Fruit fly (Drosophila melanogaster) whole organism, embryonic: ENCODE measurements around the gene CG15160.

Experiments used
- Ada2b ChIP-seq: fragments of 200-800 bp; sonication (Bioruptor generic); IDR thresholded peaks from 2 replicates; pipeline ENCODE4 v1.3.6; 2022; ENCODE audit warnings: missing biosample characterization, missing genetic modification characterization
- Atf3 ChIP-seq: fragments of 200-800 bp; sonication (Bioruptor generic); optimal IDR thresholded peaks from 3 replicates; lab custom pipeline; 2016; ENCODE audit warnings: missing biosample characterization, missing genetic modification characterization
- CG10321 ChIP-seq: fragments of 200-800 bp; sonication (Bioruptor generic); IDR thresholded peaks from 2 replicates; pipeline ENCODE4 v1.3.6; 2022; ENCODE audit warnings: missing biosample characterization, missing genetic modification characterization
- CG11247 ChIP-seq: fragments of 200-800 bp; sonication (Bioruptor generic); IDR thresholded peaks from 2 replicates; pipeline ENCODE4 v1.3.6; 2022; ENCODE audit warnings: missing biosample characterization, missing genetic modification characterization
- CG11456 ChIP-seq: fragments of 200-800 bp; sonication (Bioruptor generic); IDR thresholded peaks from 3 replicates; pipeline ENCODE4 v1.3.6; 2022; ENCODE audit warnings: missing biosample characterization, missing genetic modification characterization
- CG11696 ChIP-seq: fragments of 200-800 bp; sonication (Bioruptor generic); IDR thresholded peaks from 2 replicates; pipeline ENCODE4 v1.3.6; 2022; ENCODE audit warnings: missing biosample characterization, missing genetic modification characterization
- CG11723 ChIP-seq: fragments of 200-800 bp; sonication (Bioruptor generic); optimal IDR thresholded peaks from 2 replicates; lab custom pipeline; 2017; ENCODE audit warnings: missing biosample characterization, mild to moderate bottlenecking, missing genetic modification characterization
- CG12236 ChIP-seq: fragments of 200-800 bp; sonication (Bioruptor generic); optimal IDR thresholded peaks from 2 replicates; lab custom pipeline; 2016; ENCODE audit warnings: missing biosample characterization, missing genetic modification characterization
- CG14014 ChIP-seq: fragments of 200-800 bp; sonication (Bioruptor generic); IDR thresholded peaks from 2 replicates; pipeline ENCODE4 v1.3.6; 2022; ENCODE audit warnings: missing biosample characterization, missing genetic modification characterization
- CG14710 ChIP-seq: fragments of 200-800 bp; sonication (Bioruptor generic); optimal IDR thresholded peaks from 3 replicates; lab custom pipeline; 2019; ENCODE audit warnings: missing biosample characterization, mild to moderate bottlenecking, missing genetic modification characterization, moderate library complexity
- CG15601 ChIP-seq: fragments of 200-800 bp; sonication (Bioruptor generic); optimal IDR thresholded peaks from 3 replicates; lab custom pipeline; 2019; ENCODE audit warnings: missing biosample characterization, mild to moderate bottlenecking, missing genetic modification characterization, moderate library complexity
- CG15696 ChIP-seq: fragments of 200-800 bp; sonication (Bioruptor generic); optimal IDR thresholded peaks from 2 replicates; lab custom pipeline; 2019; ENCODE audit warnings: missing biosample characterization, mild to moderate bottlenecking, missing genetic modification characterization, moderate library complexity
- CG17829 ChIP-seq: fragments of 200-800 bp; optimal IDR thresholded peaks from 2 replicates; lab custom pipeline; 2019; ENCODE audit warnings: missing biosample characterization, mild to moderate bottlenecking, missing genetic modification characterization, moderate library complexity
- CG1832 ChIP-seq: fragments of 200-800 bp; sonication (Bioruptor generic); optimal IDR thresholded peaks from 2 replicates; lab custom pipeline; 2017; ENCODE audit warnings: missing biosample characterization, mild to moderate bottlenecking, missing genetic modification characterization, inconsistent platforms
- CG2199 ChIP-seq: fragments of 200-800 bp; sonication (Bioruptor generic); IDR thresholded peaks from 3 replicates; pipeline ENCODE4 v1.3.6; 2022; ENCODE audit warnings: missing biosample characterization, missing genetic modification characterization
- CG2202 ChIP-seq: fragments of 200-800 bp; sonication (Bioruptor generic); optimal IDR thresholded peaks from 2 replicates; lab custom pipeline; 2018; ENCODE audit warnings: missing biosample characterization, mild to moderate bottlenecking, missing genetic modification characterization
- CG3847 ChIP-seq: fragments of 200-800 bp; sonication (Bioruptor generic); IDR thresholded peaks from 2 replicates; pipeline ENCODE4 v1.3.6; 2022; ENCODE audit warnings: missing biosample characterization, missing genetic modification characterization
- CG4404 ChIP-seq: fragments of 200-800 bp; sonication (Bioruptor generic); IDR thresholded peaks from 2 replicates; pipeline ENCODE4 v1.3.6; 2022; ENCODE audit warnings: missing biosample characterization, missing genetic modification characterization
- CG4707 ChIP-seq: fragments of 200-800 bp; sonication (Bioruptor generic); optimal IDR thresholded peaks from 2 replicates; lab custom pipeline; 2018; ENCODE audit warnings: missing biosample characterization, mild to moderate bottlenecking, missing genetic modification characterization, moderate library complexity
- CG5180 ChIP-seq: fragments of 200-800 bp; sonication (Bioruptor generic); optimal IDR thresholded peaks from 3 replicates; lab custom pipeline; 2017; ENCODE audit warnings: missing biosample characterization, missing genetic modification characterization, mild to moderate bottlenecking, moderate library complexity, missing genetic modification reagents
- CG6654 ChIP-seq: fragments of 200-800 bp; sonication (Bioruptor generic); optimal IDR thresholded peaks from 2 replicates; lab custom pipeline; 2017; ENCODE audit warnings: missing biosample characterization, mild to moderate bottlenecking, missing genetic modification characterization
- CG7271 ChIP-seq: fragments of 200-800 bp; sonication (Bioruptor generic); optimal IDR thresholded peaks from 2 replicates; lab custom pipeline; 2018; ENCODE audit warnings: missing biosample characterization, mild to moderate bottlenecking, missing genetic modification characterization, moderate library complexity
- CG7556 ChIP-seq: fragments of 200-800 bp; sonication (Bioruptor generic); optimal IDR thresholded peaks from 2 replicates; lab custom pipeline; 2017; ENCODE audit warnings: missing biosample characterization, mild to moderate bottlenecking, missing genetic modification characterization
- CG7928 ChIP-seq: fragments of 200-800 bp; sonication (Bioruptor generic); optimal IDR thresholded peaks from 2 replicates; lab custom pipeline; 2017; ENCODE audit warnings: missing biosample characterization, mild to moderate bottlenecking, missing genetic modification characterization
- CG9817 ChIP-seq: fragments of 200-800 bp; sonication (Bioruptor generic); optimal IDR thresholded peaks from 2 replicates; lab custom pipeline; 2018; ENCODE audit warnings: missing biosample characterization, mild to moderate bottlenecking, missing genetic modification characterization, moderate library complexity
- D ChIP-seq, 2 experiments: fragments of 200-800 bp in 1 of 2; fragments of >200 bp in 1 of 2; sonication (Bioruptor generic) in 1 of 2; optimal IDR thresholded peaks; 2 replicates in 1 of 2; 3 replicates in 1 of 2; lab custom pipeline; 2017; ENCODE audit warnings: mild to moderate bottlenecking in 1 of 2, missing biosample characterization in 1 of 2, missing genetic modification characterization in 1 of 2, missing genetic modification reagents in 1 of 2
- E2f1 ChIP-seq: fragments of 200-800 bp; sonication (Bioruptor generic); IDR thresholded peaks from 2 replicates; pipeline ENCODE4 v1.3.6; 2022; ENCODE audit warnings: missing biosample characterization, missing genetic modification characterization
- Gug ChIP-seq: fragments of 200-800 bp; sonication (Bioruptor generic); IDR thresholded peaks from 4 replicates; pipeline ENCODE4 v1.3.6; 2022; ENCODE audit warnings: missing biosample characterization, missing genetic modification characterization
- Hmr ChIP-seq: fragments of 200-800 bp; sonication (Bioruptor generic); optimal IDR thresholded peaks from 3 replicates; lab custom pipeline; 2017; ENCODE audit warnings: mild to moderate bottlenecking, missing biosample characterization, missing genetic modification reagents, missing genetic modification characterization
- Meics ChIP-seq: fragments of 200-800 bp; sonication (Bioruptor generic); optimal IDR thresholded peaks from 2 replicates; lab custom pipeline; 2017; ENCODE audit warnings: missing biosample characterization, mild to moderate bottlenecking, missing genetic modification characterization
- NC2β ChIP-seq: fragments of 200-800 bp; sonication (Bioruptor generic); optimal IDR thresholded peaks from 2 replicates; lab custom pipeline; 2016; ENCODE audit warnings: missing biosample characterization, missing genetic modification characterization
- Optix ChIP-seq: fragments of 200-800 bp; sonication (Bioruptor generic); IDR thresholded peaks from 3 replicates; pipeline ENCODE4 v1.3.6; 2022; ENCODE audit warnings: missing biosample characterization, missing genetic modification characterization
- Rfx ChIP-seq: fragments of 200-800 bp; sonication (Bioruptor generic); IDR thresholded peaks from 2 replicates; pipeline ENCODE4 v1.3.6; 2022; ENCODE audit warnings: missing biosample characterization, missing genetic modification characterization
- Rx ChIP-seq: fragments of 200-800 bp; sonication (Bioruptor generic); IDR thresholded peaks from 2 replicates; pipeline ENCODE4 v1.3.6; 2022; ENCODE audit warnings: missing biosample characterization, missing genetic modification characterization
- aop ChIP-seq: fragments of 200-800 bp; sonication (Bioruptor generic); IDR thresholded peaks from 2 replicates; pipeline ENCODE4 v1.3.6; 2022; ENCODE audit warnings: missing biosample characterization, missing genetic modification characterization
- cg ChIP-seq: fragments of 200-800 bp; sonication (Bioruptor generic); optimal IDR thresholded peaks from 3 replicates; lab custom pipeline; 2019; ENCODE audit warnings: missing biosample characterization, mild to moderate bottlenecking, missing genetic modification characterization, moderate library complexity
- exex ChIP-seq: fragments of 200-800 bp; sonication (Bioruptor generic); optimal IDR thresholded peaks from 4 replicates; lab custom pipeline; 2018; ENCODE audit warnings: missing biosample characterization, mild to moderate bottlenecking, missing genetic modification characterization, moderate library complexity
- grau ChIP-seq: fragments of 200-800 bp; optimal IDR thresholded peaks from 3 replicates; lab custom pipeline; 2019; ENCODE audit warnings: missing biosample characterization, mild to moderate bottlenecking, missing genetic modification characterization, moderate library complexity
- grn ChIP-seq: fragments of 200-800 bp; sonication (Bioruptor generic); optimal IDR thresholded peaks from 3 replicates; lab custom pipeline; 2017; ENCODE audit warnings: missing biosample characterization, missing genetic modification characterization
- gro ChIP-seq: fragments of 200-800 bp; sonication (Bioruptor generic); optimal IDR thresholded peaks from 2 replicates; lab custom pipeline; 2016; ENCODE audit warnings: missing biosample characterization, missing genetic modification characterization
- gt ChIP-seq: fragments of 200-800 bp; sonication (Bioruptor generic); IDR thresholded peaks from 2 replicates; pipeline ENCODE4 v1.3.6; 2022; ENCODE audit warnings: missing biosample characterization, missing genetic modification characterization
- her ChIP-seq: fragments of 200-800 bp; sonication (Bioruptor generic); optimal IDR thresholded peaks from 2 replicates; lab custom pipeline; 2016; ENCODE audit warnings: missing biosample characterization, missing genetic modification characterization
- jing ChIP-seq: fragments of 200-800 bp; sonication (Bioruptor generic); optimal IDR thresholded peaks from 2 replicates; lab custom pipeline; 2018; ENCODE audit warnings: missing biosample characterization, mild to moderate bottlenecking, missing genetic modification characterization
- knrl ChIP-seq: fragments of 200-800 bp; sonication (Bioruptor generic); IDR thresholded peaks from 3 replicates; pipeline ENCODE4 v1.3.6; 2022; ENCODE audit warnings: missing biosample characterization, missing genetic modification characterization; ENCODE audit not compliant: partially characterized antibody
- lilli ChIP-seq: fragments of 200-800 bp; sonication (Bioruptor generic); optimal IDR thresholded peaks from 3 replicates; lab custom pipeline; 2016; ENCODE audit warnings: missing biosample characterization, missing genetic modification characterization
- oc ChIP-seq: fragments of 200-800 bp; sonication (Bioruptor generic); optimal IDR thresholded peaks from 2 replicates; lab custom pipeline; 2018; ENCODE audit warnings: missing biosample characterization, mild to moderate bottlenecking, missing genetic modification characterization, moderate library complexity
- sr ChIP-seq: fragments of 200-800 bp; sonication (Bioruptor generic); IDR thresholded peaks from 3 replicates; pipeline ENCODE4 v1.3.6; 2022; ENCODE audit warnings: missing biosample characterization, missing genetic modification characterization
- tup ChIP-seq: fragments of 200-800 bp; sonication (Bioruptor generic); optimal IDR thresholded peaks from 2 replicates; lab custom pipeline; 2016; ENCODE audit warnings: missing biosample characterization, mild to moderate bottlenecking, missing genetic modification characterization, moderate library complexity
- unpg ChIP-seq: fragments of 200-800 bp; sonication (Bioruptor generic); optimal IDR thresholded peaks from 3 replicates; lab custom pipeline; 2018; ENCODE audit warnings: missing biosample characterization, mild to moderate bottlenecking, missing genetic modification characterization, moderate library complexity
- wek ChIP-seq: fragments of 200-800 bp; sonication (Bioruptor generic); optimal IDR thresholded peaks from 3 replicates; lab custom pipeline; 2018; ENCODE audit warnings: missing biosample characterization, mild to moderate bottlenecking, missing genetic modification characterization, moderate library complexity
- zen ChIP-seq: fragments of 200-800 bp; sonication (Bioruptor generic); optimal IDR thresholded peaks from 3 replicates; lab custom pipeline; 2018; ENCODE audit warnings: missing biosample characterization, mild to moderate bottlenecking, missing genetic modification characterization, moderate library complexity

The CG15160 gene

dm6 chr2L:18567563-18567962, 23.1 kb upstream of the CG15160 start (continued):
- TF ChIP-seq cg (GFP tag; lab: Kevin White, UChicago) = no peak
- no peak for TF ChIP-seq CG7928
- TF ChIP-seq CG11456 (GFP tag; lab: Robert Waterston, UW) = peak; percentile 64; the same call in 1 of the 3 replicates
- TF ChIP-seq sr (GFP tag; lab: Robert Waterston, UW) = peak; percentile 71; the same call in 2 of the 3 replicates
- TF ChIP-seq Meics = peak; percentile 51
- no peak for TF ChIP-seq jing
- TF ChIP-seq CG11723 (GFP tag; lab: Kevin White, UChicago) = no peak
- peak; percentile 87 for TF ChIP-seq Hmr (GFP tag; lab: Kevin White, UChicago)
- TF ChIP-seq Rx = no peak
- peak; percentile 28 for TF ChIP-seq CG12236 (GFP tag; lab: Kevin White, UChicago)
- no peak for TF ChIP-seq Gug (GFP tag; lab: Robert Waterston, UW)
- no peak for TF ChIP-seq CG15601 (tag; lab: Kevin White, UChicago)
- 0 out of 2 replicates have a peak, but pooled peaks have one; percentile 11 for TF ChIP-seq CG3847 (GFP tag; lab: Robert Waterston, UW)
- no peak for TF ChIP-seq grn (GFP tag; lab: Kevin White, UChicago)
- peak; percentile 23 for TF ChIP-seq exex (tag; lab: Kevin White, UChicago)
- TF ChIP-seq CG1832 (GFP tag; lab: Kevin White, UChicago) = no peak
- TF ChIP-seq CG4707 (GFP tag; lab: Kevin White, UChicago) = no peak
- TF ChIP-seq aop = no peak
- peak; percentile 53; the same call in 1 of the 2 replicates for TF ChIP-seq Rfx (GFP tag; lab: Robert Waterston, UW)
- TF ChIP-seq CG15696 (tag; lab: Kevin White, UChicago) = no peak
- no peak for TF ChIP-seq CG5180 (GFP tag; lab: Kevin White, UChicago)
- TF ChIP-seq CG14014 (GFP tag; lab: Robert Waterston, UW) = peak; percentile 59; the same call in 1 of the 2 replicates
- no peak for TF ChIP-seq CG7271 (tag; lab: Kevin White, UChicago)
- TF ChIP-seq gt (GFP tag; lab: Robert Waterston, UW) = no peak
- TF ChIP-seq wek (GFP tag; lab: Kevin White, UChicago) = peak; percentile 51
- no peak for TF ChIP-seq Optix (GFP tag; lab: Robert Waterston, UW)
- TF ChIP-seq CG11696 (GFP tag; lab: Robert Waterston, UW) = no peak
- no peak for TF ChIP-seq E2f1 (GFP tag; lab: Robert Waterston, UW)
- peak; percentile 17 for TF ChIP-seq CG7556 (GFP tag; lab: Kevin White, UChicago)
- TF ChIP-seq CG2199 = no peak
- no peak for TF ChIP-seq CG4404 (GFP tag; lab: Robert Waterston, UW)
- peak; percentile 59 for TF ChIP-seq unpg (GFP tag; lab: Kevin White, UChicago)
- no peak for TF ChIP-seq CG6654 (GFP tag; lab: Kevin White, UChicago)
- no peak for TF ChIP-seq knrl
- TF ChIP-seq grau = no peak
- TF ChIP-seq her = peak; percentile 68
- 0 out of 2 replicates have a peak, but pooled peaks have one; percentile 9 for TF ChIP-seq CG11247 (GFP tag; lab: Robert Waterston, UW)
- TF ChIP-seq tup (GFP tag; lab: Kevin White, UChicago) = no peak
- TF ChIP-seq lilli (GFP tag; lab: Kevin White, UChicago) = peak; percentile 29
- no peak for TF ChIP-seq zen (tag; lab: Kevin White, UChicago)
- TF ChIP-seq Atf3 = no peak
- TF ChIP-seq CG9817 (tag; lab: Kevin White, UChicago) = peak; percentile 37
- peak; percentile 60 for TF ChIP-seq gro
- TF ChIP-seq oc (tag; lab: Kevin White, UChicago) = no peak
- no peak for TF ChIP-seq CG14710
- TF ChIP-seq D (optimal IDR thresholded peaks at IDR 0.05; lab: Kevin White, UChicago) = no peak
- TF ChIP-seq D (GFP tag; optimal IDR thresholded peaks at IDR 0.05; lab: Kevin White, UChicago) = no peak
- TF ChIP-seq CG2202 (tag; lab: Kevin White, UChicago) = no peak
- TF ChIP-seq CG17829 (tag; lab: Kevin White, UChicago) = no peak
- TF ChIP-seq CG10321 (GFP tag; lab: Robert Waterston, UW) = no peak
- no peak for TF ChIP-seq Ada2b
- TF ChIP-seq NC2β (GFP tag; lab: Kevin White, UChicago) = no peak
